Worm (Caenorhabditis elegans) whole organism, L4/young adult: ENCODE data around the gene clec-221.
A peak's percentile ranks its signal among the peaks of the same experiment; 100 is the strongest.

ENCODE experiments used
- W03F9.2 ChIP-seq: fragments of 150-350 bp; optimal IDR thresholded peaks from 2 replicates; lab custom pipeline; 2014; ENCODE audit warnings: missing biosample characterization, missing genetic modification characterization
- dao-5 ChIP-seq: sonication (generic microtip); optimal IDR thresholded peaks from 2 replicates; lab custom pipeline; 2016; ENCODE audit warnings: missing genotype, missing genetic modification characterization, moderate library complexity, missing compliant biosample characterization
- him-1 ChIP-seq: sonication (generic microtip); optimal IDR thresholded peaks from 2 replicates; lab custom pipeline; 2016; ENCODE audit warnings: missing genotype, missing genetic modification reagents, missing genetic modification characterization, missing compliant biosample characterization

Gene clec-221

DNA sequence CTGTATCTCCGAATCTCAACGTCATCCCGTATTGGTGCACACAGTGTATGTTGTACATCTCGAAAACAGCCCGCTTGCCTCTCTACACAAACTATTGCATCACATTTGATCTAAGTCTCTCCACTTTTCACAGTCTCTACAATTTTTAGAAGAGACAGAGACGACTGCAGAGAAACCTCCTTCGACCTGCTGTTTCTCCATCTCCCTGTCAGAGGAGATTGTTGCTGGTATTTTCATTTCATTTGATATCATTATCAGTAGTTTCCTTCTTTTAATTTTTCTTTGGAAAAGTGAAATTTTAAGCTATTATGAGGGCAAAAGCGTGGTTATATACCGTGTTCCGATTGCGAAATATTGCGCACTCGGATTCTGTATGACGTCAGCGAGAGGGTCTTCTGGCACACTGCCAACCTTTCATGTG lies 13.7 kb downstream of the clec-221 start:
- TF ChIP-seq him-1 (tag; lab: Kevin White, UChicago) (no peak), W03F9.2 (tag; lab: Kevin White, UChicago) (peak; percentile 19)

- TF ChIP-seq dao-5 (tag; lab: Kevin White, UChicago) (no peak), him-1 (tag; lab: Kevin White, UChicago) (no peak), W03F9.2 (tag; lab: Kevin White, UChicago) (no peak)
Measured at ce11 chrV:10939990-10940570, 14.2 kb downstream of the clec-221 start.

- no peak for TF ChIP-seq dao-5 (tag; lab: Kevin White, UChicago)
Measured at ce11 chrV:10938739-10939138, 15.5 kb downstream of the clec-221 start, which contains the start of gene F17C11.11. Gene F17C11.11, minus strand, starts transcription at chrV:10938817.

DNA sequence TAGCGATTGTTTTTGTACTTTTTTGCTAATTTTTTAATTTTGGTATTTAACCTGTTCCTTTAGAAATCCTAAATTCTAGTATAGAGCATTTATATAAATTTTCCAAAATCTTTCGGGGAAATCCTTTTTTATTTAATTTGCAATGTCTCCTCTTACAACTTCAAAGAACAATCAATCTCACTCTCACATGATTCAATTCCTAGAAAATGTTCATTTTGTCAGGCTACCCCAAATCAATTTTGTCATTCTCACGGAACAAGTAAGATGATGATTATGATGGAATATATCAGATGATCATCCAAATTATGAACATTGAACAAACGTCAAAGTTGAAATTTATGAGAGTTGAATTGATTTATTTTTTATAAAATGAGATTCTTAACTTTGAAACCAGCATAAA lies 16.9 kb downstream of the clec-221 start:
- TF ChIP-seq W03F9.2 (tag; lab: Kevin White, UChicago) (peak; percentile 10), dao-5 (tag; lab: Kevin White, UChicago) (no peak)

ce11 chrV:10936681-10937080 lies 17.6 kb downstream of the clec-221 start, which contains the start of gene F17C11.12:
Gene F17C11.12, minus strand, starts transcription at chrV:10936920.
- TF ChIP-seq dao-5 (tag; lab: Kevin White, UChicago) (no peak), W03F9.2 (tag; lab: Kevin White, UChicago) (no peak)

- no peak for TF ChIP-seq him-1 (tag; lab: Kevin White, UChicago)
- TF ChIP-seq dao-5 (tag; lab: Kevin White, UChicago): no peak
- peak; percentile 21 for TF ChIP-seq W03F9.2 (tag; lab: Kevin White, UChicago)
Measured at ce11 chrV:10932411-10932810, 21.8 kb downstream of the clec-221 start, which contains the start of gene F58B4.5. Gene F58B4.5, plus strand, starts transcription at chrV:10932693.

DNA sequence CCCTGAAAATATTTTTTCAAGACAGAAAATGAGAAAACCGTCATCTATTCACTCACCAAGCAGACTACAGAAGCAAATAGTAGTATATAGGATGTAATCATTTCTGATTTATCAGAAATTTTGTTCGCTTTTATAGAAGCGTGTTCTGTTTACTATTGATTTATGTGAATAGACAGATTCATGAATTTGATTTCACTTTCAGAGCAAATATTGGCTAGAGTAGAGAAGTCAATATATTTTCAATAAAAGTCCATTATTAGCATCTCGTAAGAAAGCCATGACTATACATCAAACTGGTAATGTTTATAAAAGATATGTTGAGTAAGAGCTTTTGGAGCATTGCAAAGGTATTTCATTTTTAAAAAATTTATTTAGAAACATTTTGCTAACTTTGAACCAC lies 23.0 kb downstream of the clec-221 start, which contains the start of gene scvp-1:
Gene scvp-1 (minus strand): TSS at position 101 of the 400 bp plus-strand sequence.
- TF ChIP-seq him-1 (tag; lab: Kevin White, UChicago): no peak

ce11 chrV:10929511-10929910 lies 24.7 kb downstream of the clec-221 start, which contains the start of gene F58B4.3:
Gene F58B4.3, plus strand, starts transcription at chrV:10929811.
- TF ChIP-seq him-1 (tag; lab: Kevin White, UChicago): no peak
- no peak for TF ChIP-seq W03F9.2 (tag; lab: Kevin White, UChicago)
- TF ChIP-seq dao-5 (tag; lab: Kevin White, UChicago): no peak

ce11 chrV:10925658-10926057 lies 28.6 kb downstream of the clec-221 start:
- no peak for TF ChIP-seq W03F9.2 (tag; lab: Kevin White, UChicago)
- TF ChIP-seq him-1 (tag; lab: Kevin White, UChicago): no peak
- TF ChIP-seq dao-5 (tag; lab: Kevin White, UChicago): no peak

ce11 chrV:10924731-10925130 lies 29.5 kb downstream of the clec-221 start, which contains the start of gene F58B4.6:
Gene F58B4.6, plus strand, starts transcription at chrV:10925031.
- no peak for TF ChIP-seq him-1 (tag; lab: Kevin White, UChicago)
- no peak for TF ChIP-seq dao-5 (tag; lab: Kevin White, UChicago)
- no peak for TF ChIP-seq W03F9.2 (tag; lab: Kevin White, UChicago)

ce11 chrV:10923229-10923628 lies 31.0 kb downstream of the clec-221 start, which contains the start of gene F58B4.7:
Gene F58B4.7, minus strand, starts transcription at chrV:10923329.
- TF ChIP-seq him-1 (tag; lab: Kevin White, UChicago): no peak
- no peak for TF ChIP-seq dao-5 (tag; lab: Kevin White, UChicago)
- TF ChIP-seq W03F9.2 (tag; lab: Kevin White, UChicago): no peak

DNA sequence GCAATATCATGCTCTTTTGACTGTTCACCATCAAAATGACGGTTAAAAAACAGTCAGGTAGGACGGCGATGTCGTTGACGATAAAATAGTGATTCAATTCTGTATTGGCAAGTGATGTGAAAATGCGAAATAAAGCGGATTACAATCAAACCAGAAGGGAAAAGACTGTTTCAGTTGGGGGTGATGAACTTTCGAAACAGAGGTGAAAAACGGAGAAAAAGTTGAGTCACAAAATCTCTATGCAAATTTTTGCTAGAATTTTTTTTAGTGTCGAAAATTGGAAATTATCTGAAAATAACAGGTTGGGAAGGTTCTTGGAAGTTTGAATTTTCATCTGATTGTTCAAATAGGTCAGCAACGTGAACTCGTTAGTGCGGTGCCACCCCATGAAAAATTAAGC lies 32.5 kb downstream of the clec-221 start, which contains the start of gene nas-31:
Gene nas-31 (minus strand): TSS at position 101 of the 400 bp plus-strand sequence.
- TF ChIP-seq him-1 (tag; lab: Kevin White, UChicago) (no peak), dao-5 (tag; lab: Kevin White, UChicago) (no peak), W03F9.2 (tag; lab: Kevin White, UChicago) (no peak)

ce11 chrV:10918373-10918772 lies 35.9 kb downstream of the clec-221 start, which contains the start of gene F58B4.2:
Gene F58B4.2, minus strand, starts transcription at chrV:10918473.
- TF ChIP-seq dao-5 (tag; lab: Kevin White, UChicago): no peak
- no peak for TF ChIP-seq W03F9.2 (tag; lab: Kevin White, UChicago)
- TF ChIP-seq him-1 (tag; lab: Kevin White, UChicago): no peak

DNA sequence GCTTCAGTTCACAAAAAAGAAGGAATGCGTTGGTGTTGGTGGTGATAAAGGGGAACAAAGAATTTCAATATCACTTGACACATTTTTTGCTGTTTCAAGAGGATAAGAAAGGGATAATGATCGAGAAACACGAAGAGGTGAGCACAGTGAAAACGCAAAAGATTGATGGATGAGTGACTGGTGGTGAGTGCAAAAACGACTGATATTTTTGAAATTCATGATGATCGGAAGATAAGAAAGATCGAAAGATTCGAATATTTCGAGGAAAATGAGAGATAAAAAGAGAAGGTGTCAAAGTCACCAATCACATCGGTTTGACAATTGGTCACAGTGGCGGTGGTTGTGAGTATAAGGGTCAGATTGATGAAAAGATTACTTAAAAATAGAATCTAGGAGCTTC lies 38.3 kb downstream of the clec-221 start:
- no peak for TF ChIP-seq him-1 (tag; lab: Kevin White, UChicago)
- no peak for TF ChIP-seq W03F9.2 (tag; lab: Kevin White, UChicago)
- no peak for TF ChIP-seq dao-5 (tag; lab: Kevin White, UChicago)
